Worm (Caenorhabditis elegans) whole organism, young adult: Measurements from ENCODE around the gene msp-36.

Experiments used
- F22D6.2 ChIP-seq: sonication (generic microtip); optimal IDR thresholded peaks from 2 replicates; lab custom pipeline; 2016; ENCODE audit warnings: mild to moderate bottlenecking, missing genetic modification characterization, missing compliant biosample characterization
- F37B4.10 ChIP-seq: fragments of 200-800 bp; sonication (Bioruptor generic); IDR thresholded peaks from 2 replicates; pipeline ENCODE4 v1.3.6; 2022; ENCODE audit warnings: missing genetic modification characterization, missing compliant biosample characterization
- T07F8.4 ChIP-seq: sonication (generic microtip); optimal IDR thresholded peaks from 2 replicates; lab custom pipeline; 2016; ENCODE audit warnings: mild to moderate bottlenecking, missing genetic modification characterization, moderate library complexity, missing compliant biosample characterization
- Y79H2A.3 ChIP-seq: fragments of 200-800 bp; sonication (Bioruptor generic); conservative IDR thresholded peaks from 2 replicates; pipeline ENCODE4 v1.3.6; 2022; ENCODE audit warnings: missing genetic modification reagents, missing genetic modification characterization, missing compliant biosample characterization
- Y95B8A.8 ChIP-seq: fragments of 200-800 bp; sonication (Bioruptor generic); IDR thresholded peaks from 2 replicates; pipeline ENCODE4 v1.3.6; 2022; ENCODE audit warnings: missing genetic modification reagents, missing genetic modification characterization, missing compliant biosample characterization
- aptf-3 ChIP-seq: fragments of 200-800 bp; sonication (Bioruptor generic); IDR thresholded peaks from 2 replicates; pipeline ENCODE4 v1.3.6; 2022; ENCODE audit warnings: missing genetic modification characterization, missing compliant biosample characterization
- athp-1 ChIP-seq: sonication (generic microtip); optimal IDR thresholded peaks from 2 replicates; lab custom pipeline; 2017; ENCODE audit warnings: mild to moderate bottlenecking, missing genetic modification characterization, missing compliant biosample characterization
- attf-3 ChIP-seq: fragments of 200-800 bp; sonication (Bioruptor generic); conservative IDR thresholded peaks from 2 replicates; pipeline ENCODE4 v1.3.6; 2022; ENCODE audit warnings: missing genetic modification reagents, missing genetic modification characterization, missing compliant biosample characterization
- attf-6 ChIP-seq: fragments of 200-800 bp; sonication (Bioruptor generic); IDR thresholded peaks from 2 replicates; pipeline ENCODE4 v1.3.6; 2022; ENCODE audit warnings: missing genetic modification reagents, missing genetic modification characterization, missing compliant biosample characterization
- ccch-3 ChIP-seq: fragments of 200-800 bp; sonication (Bioruptor generic); optimal IDR thresholded peaks from 2 replicates; lab custom pipeline; 2018; ENCODE audit warnings: mild to moderate bottlenecking, missing genetic modification characterization, missing compliant biosample characterization
- ceh-40 ChIP-seq: fragments of 200-800 bp; sonication (Bioruptor generic); IDR thresholded peaks from 2 replicates; pipeline ENCODE4 v1.3.6; 2022; ENCODE audit warnings: missing genetic modification characterization, missing compliant biosample characterization
- die-1 ChIP-seq: sonication (generic microtip); optimal IDR thresholded peaks from 2 replicates; lab custom pipeline; 2016; ENCODE audit warnings: missing genotype, mild to moderate bottlenecking, missing genetic modification characterization, missing compliant biosample characterization
- dox-1 ChIP-seq: fragments of 200-800 bp; sonication (Bioruptor generic); IDR thresholded peaks from 2 replicates; pipeline ENCODE4 v1.3.6; 2022; ENCODE audit warnings: missing genetic modification reagents, missing genetic modification characterization, missing compliant biosample characterization
- dpl-1 ChIP-seq: fragments of 150-350 bp; optimal IDR thresholded peaks from 2 replicates; lab custom pipeline; 2014; ENCODE audit warnings: missing biosample characterization, missing genetic modification reagents, missing genetic modification characterization
- egrh-3 ChIP-seq: fragments of 200-800 bp; sonication (Bioruptor generic); IDR thresholded peaks from 2 replicates; pipeline ENCODE4 v1.3.6; 2022; ENCODE audit warnings: missing genetic modification reagents, missing genetic modification characterization, missing compliant biosample characterization
- ets-4 ChIP-seq: fragments of 200-800 bp; sonication (Bioruptor generic); optimal IDR thresholded peaks from 2 replicates; lab custom pipeline; 2018; ENCODE audit warnings: mild to moderate bottlenecking, missing genetic modification characterization, missing compliant biosample characterization
- fkh-3 ChIP-seq: sonication (generic microtip); optimal IDR thresholded peaks from 2 replicates; lab custom pipeline; 2016; ENCODE audit warnings: mild to moderate bottlenecking, missing genetic modification characterization, missing compliant biosample characterization
- gei-17 ChIP-seq: fragments of 200-800 bp; sonication (Bioruptor generic); optimal IDR thresholded peaks from 2 replicates; lab custom pipeline; 2018; ENCODE audit warnings: mild to moderate bottlenecking, missing genetic modification characterization, missing compliant biosample characterization
- lin-54 ChIP-seq: fragments of 200-800 bp; sonication (Bioruptor generic); optimal IDR thresholded peaks from 2 replicates; lab custom pipeline; 2018; ENCODE audit warnings: mild to moderate bottlenecking, missing genetic modification characterization, missing compliant biosample characterization
- madf-10 ChIP-seq: sonication (generic microtip); optimal IDR thresholded peaks from 2 replicates; lab custom pipeline; 2016; ENCODE audit warnings: mild to moderate bottlenecking, missing genetic modification characterization, missing compliant biosample characterization
- madf-3 ChIP-seq: fragments of 200-800 bp; sonication (Bioruptor generic); IDR thresholded peaks from 2 replicates; pipeline ENCODE4 v1.3.6; 2022; ENCODE audit warnings: missing genetic modification reagents, missing genetic modification characterization, missing compliant biosample characterization
- madf-6 ChIP-seq: fragments of 200-800 bp; sonication (Bioruptor generic); IDR thresholded peaks from 2 replicates; pipeline ENCODE4 v1.3.6; 2022; ENCODE audit warnings: missing genetic modification reagents, missing genetic modification characterization, missing compliant biosample characterization
- madf-8 ChIP-seq: fragments of 200-800 bp; sonication (Bioruptor generic); conservative IDR thresholded peaks from 2 replicates; pipeline ENCODE4 v1.3.6; 2022; ENCODE audit warnings: missing genetic modification reagents, missing genetic modification characterization, missing compliant biosample characterization
- mcd-1 ChIP-seq: fragments of 200-800 bp; sonication (Bioruptor generic); IDR thresholded peaks from 2 replicates; pipeline ENCODE4 v1.3.6; 2022; ENCODE audit warnings: missing genetic modification reagents, missing genetic modification characterization, missing compliant biosample characterization
- nfyb-1 ChIP-seq: fragments of 200-800 bp; sonication (Bioruptor generic); IDR thresholded peaks from 2 replicates; pipeline ENCODE4 v1.3.6; 2022; ENCODE audit warnings: missing genetic modification reagents, missing genetic modification characterization, missing compliant biosample characterization
- nhr-120 ChIP-seq: fragments of 200-800 bp; sonication (Bioruptor generic); IDR thresholded peaks from 2 replicates; pipeline ENCODE4 v1.3.6; 2022; ENCODE audit warnings: missing genetic modification characterization, missing compliant biosample characterization
- pha-4 ChIP-seq: fragments of 150-350 bp; sonication (generic microtip); optimal IDR thresholded peaks from 2 replicates; lab custom pipeline; 2014; ENCODE audit warnings: missing biosample characterization, missing genetic modification reagents, missing genetic modification characterization
- sea-2 ChIP-seq: fragments of 200-800 bp; sonication (Bioruptor generic); IDR thresholded peaks from 2 replicates; pipeline ENCODE4 v1.3.6; 2022; ENCODE audit warnings: missing genetic modification characterization, missing compliant biosample characterization
- snpc-4 ChIP-seq, 5 experiments: fragments of 150-350 bp in 1 of 5; sonication (generic microtip) in 4 of 5; optimal IDR thresholded peaks; 2 replicates each; lab custom pipeline; 2014 to 2018; ENCODE audit warnings: missing genetic modification characterization in 5 of 5, missing biosample characterization in 3 of 5, antibody characterized with exemption in 2 of 5, mild to moderate bottlenecking in 2 of 5, missing compliant biosample characterization in 2 of 5, missing genotype in 2 of 5, moderate library complexity in 2 of 5, missing genetic modification reagents in 1 of 5
- unc-130 ChIP-seq: sonication (generic microtip); optimal IDR thresholded peaks from 2 replicates; lab custom pipeline; 2016; ENCODE audit warnings: missing genetic modification reagents, missing genetic modification characterization, missing compliant biosample characterization
- ztf-26 ChIP-seq: sonication (generic microtip); optimal IDR thresholded peaks from 2 replicates; lab custom pipeline; 2017; ENCODE audit warnings: missing genetic modification characterization, missing compliant biosample characterization
- ztf-6 ChIP-seq: fragments of 200-800 bp; sonication (Bioruptor generic); IDR thresholded peaks from 2 replicates; pipeline ENCODE4 v1.3.6; 2022; ENCODE audit warnings: missing genetic modification reagents, missing genetic modification characterization, missing compliant biosample characterization

The msp-36 gene

ce11 chrIV:10143640-10144039, 48.4 kb downstream of the msp-36 start, which contains the start of gene msp-38:
TSS of gene msp-38 (minus strand) at chrIV:10143740.
- TF ChIP-seq dpl-1 (GFP tag; lab: Kevin White, UChicago) (no peak), ztf-6 (GFP tag; lab: Robert Waterston, UW) (no peak), lin-54 (GFP tag; lab: Kevin White, UChicago) (no peak), madf-8 (GFP tag; lab: Robert Waterston, UW) (no peak), ets-4 (GFP tag; lab: Kevin White, UChicago) (no peak), madf-10 (tag; lab: Kevin White, UChicago) (no peak), pha-4 (tag; lab: Kevin White, UChicago) (no peak)

DNA sequence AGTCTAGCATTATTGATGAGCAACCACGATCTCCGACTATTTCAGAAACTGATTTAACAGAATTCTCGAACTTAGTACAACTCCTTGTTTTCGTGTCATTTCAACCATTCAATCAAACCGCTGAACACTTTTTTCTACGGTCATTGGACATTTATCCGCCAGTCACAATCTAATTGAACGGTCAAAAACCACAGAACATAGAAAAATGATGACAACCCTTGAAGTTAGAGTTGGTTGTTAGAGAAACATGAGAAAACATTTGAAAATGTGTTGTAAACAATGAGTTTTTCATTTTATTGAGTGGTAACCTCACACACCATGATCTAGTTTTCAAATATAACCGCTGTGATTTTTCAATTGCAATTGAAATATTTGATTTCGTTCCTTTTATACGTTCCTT, 49.3 kb downstream of the msp-36 start:
- no peak for TF ChIP-seq dox-1 (GFP tag; lab: Robert Waterston, UW)
- TF ChIP-seq F37B4.10 (GFP tag; lab: Robert Waterston, UW): no peak
- no peak for TF ChIP-seq ccch-3
- no peak for TF ChIP-seq egrh-3
- no peak for TF ChIP-seq fkh-3 (tag; lab: Kevin White, UChicago)
- no peak for TF ChIP-seq unc-130 (GFP tag; lab: Kevin White, UChicago)
- no peak for TF ChIP-seq nfyb-1
- no peak for TF ChIP-seq aptf-3 (GFP tag; lab: Robert Waterston, UW)
- TF ChIP-seq Y79H2A.3: no peak
- TF ChIP-seq madf-3: no peak
- TF ChIP-seq athp-1: no peak
- TF ChIP-seq T07F8.4 (tag; lab: Kevin White, UChicago): no peak

ce11 chrIV:10144909-10145308, 49.7 kb downstream of the msp-36 start:
- TF ChIP-seq ztf-26 (tag; lab: Kevin White, UChicago) (no peak), ztf-6 (GFP tag; lab: Robert Waterston, UW) (no peak), attf-3 (GFP tag; lab: Robert Waterston, UW) (no peak), Y95B8A.8 (GFP tag; lab: Robert Waterston, UW) (no peak), attf-6 (GFP tag; lab: Robert Waterston, UW) (no peak), ceh-40 (GFP tag; lab: Robert Waterston, UW) (no peak), madf-8 (GFP tag; lab: Robert Waterston, UW) (peak; percentile 60), dox-1 (GFP tag; lab: Robert Waterston, UW) (no peak), die-1 (tag; lab: Kevin White, UChicago) (no peak), gei-17 (GFP tag; lab: Kevin White, UChicago) (no peak), mcd-1 (GFP tag; lab: Robert Waterston, UW) (no peak), madf-6 (GFP tag; lab: Robert Waterston, UW) (peak; percentile 76), sea-2 (GFP tag; lab: Robert Waterston, UW) (no peak), nhr-120 (no peak), F22D6.2 (no peak), snpc-4 (GFP tag; optimal IDR thresholded peaks at IDR 0.05; lab: Kevin White, UChicago) (no peak), snpc-4 (tag; optimal IDR thresholded peaks at IDR 0.05; lab: Kevin White, UChicago) (no peak), T07F8.4 (tag; lab: Kevin White, UChicago) (no peak)
- TF ChIP-seq, all 124 proteins: peak for 2
